Worm (Caenorhabditis elegans) whole organism, L2 larva: Measurements from ENCODE around the gene srt-38.
"Not testable (repeated sequence)": the region's sequence is repeated elsewhere in the genome, so short reads cannot be mapped to it uniquely, and the experiment has no call there.

Experiments used
- C34F6.9 ChIP-seq: fragments of 150-350 bp; optimal IDR thresholded peaks from 2 replicates; lab custom pipeline; 2014; ENCODE audit warnings: missing biosample characterization, missing genetic modification characterization
- F13H6.1 ChIP-seq: sonication (generic microtip); optimal IDR thresholded peaks from 2 replicates; lab custom pipeline; 2016; ENCODE audit warnings: missing genetic modification characterization, missing compliant biosample characterization
- ZK546.5 ChIP-seq: sonication (generic microtip); optimal IDR thresholded peaks from 2 replicates; lab custom pipeline; 2017; ENCODE audit warnings: missing biosample characterization, missing genetic modification characterization
- aly-2 ChIP-seq: fragments of 150-350 bp; optimal IDR thresholded peaks from 2 replicates; lab custom pipeline; 2014; ENCODE audit warnings: missing biosample characterization, missing genetic modification characterization
- ama-1 ChIP-seq: fragments of 150-350 bp; optimal IDR thresholded peaks from 2 replicates; lab custom pipeline; 2018; ENCODE audit warnings: inconsistent platforms
- blmp-1 ChIP-seq: sonication (generic microtip); optimal IDR thresholded peaks from 2 replicates; lab custom pipeline; 2017; ENCODE audit warnings: missing genetic modification characterization, mild to moderate bottlenecking, missing compliant biosample characterization, antibody characterized with exemption, moderate library complexity; ENCODE audit not compliant: insufficient read depth
- ceh-16 ChIP-seq: fragments of 150-350 bp; optimal IDR thresholded peaks from 2 replicates; lab custom pipeline; 2014; ENCODE audit warnings: missing biosample characterization, missing genetic modification characterization
- ceh-82 ChIP-seq: fragments of 150-350 bp; optimal IDR thresholded peaks from 2 replicates; lab custom pipeline; 2014; ENCODE audit warnings: missing biosample characterization, missing genetic modification characterization
- crh-2 ChIP-seq: sonication (generic microtip); optimal IDR thresholded peaks from 2 replicates; lab custom pipeline; 2017; ENCODE audit warnings: missing biosample characterization, missing genetic modification characterization
- dmd-4 ChIP-seq: sonication (generic microtip); optimal IDR thresholded peaks from 2 replicates; lab custom pipeline; 2017; ENCODE audit warnings: missing biosample characterization, missing genetic modification characterization
- egl-27 ChIP-seq: sonication (generic microtip); optimal IDR thresholded peaks from 3 replicates; lab custom pipeline; 2017; ENCODE audit warnings: missing biosample characterization, missing genetic modification reagents, missing genetic modification characterization
- elt-3 ChIP-seq: sonication (generic microtip); optimal IDR thresholded peaks from 2 replicates; lab custom pipeline; 2017; ENCODE audit warnings: missing biosample characterization, missing genetic modification characterization
- fos-1 ChIP-seq: fragments of 150-350 bp; optimal IDR thresholded peaks from 2 replicates; lab custom pipeline; 2014; ENCODE audit warnings: missing biosample characterization, missing genetic modification characterization
- gmeb-1 ChIP-seq: fragments of 150-350 bp; optimal IDR thresholded peaks from 2 replicates; lab custom pipeline; 2014; ENCODE audit warnings: missing biosample characterization, missing genetic modification characterization
- lin-11 ChIP-seq: fragments of 150-350 bp; sonication (generic microtip); optimal IDR thresholded peaks from 2 replicates; lab custom pipeline; 2014; ENCODE audit warnings: missing biosample characterization, missing genetic modification characterization, inconsistent platforms, mixed read lengths
- lsy-2 ChIP-seq, 2 experiments: fragments of 150-350 bp in 1 of 2; sonication (generic microtip) in 1 of 2; optimal IDR thresholded peaks; 2 replicates each; lab custom pipeline; 2014 to 2017; ENCODE audit warnings: missing biosample characterization in 2 of 2, missing genetic modification characterization in 2 of 2
- mab-5 ChIP-seq: fragments of 150-350 bp; optimal IDR thresholded peaks from 2 replicates; lab custom pipeline; 2014; ENCODE audit warnings: missing biosample characterization, missing genetic modification characterization
- mbf-1 ChIP-seq: sonication (generic microtip); optimal IDR thresholded peaks from 2 replicates; lab custom pipeline; 2017; ENCODE audit warnings: missing biosample characterization, missing genetic modification characterization
- mdl-1 ChIP-seq, 2 experiments: fragments of 150-350 bp in 1 of 2; sonication (generic microtip) in 1 of 2; optimal IDR thresholded peaks; 2 replicates each; lab custom pipeline; 2017; ENCODE audit warnings: missing biosample characterization in 2 of 2, missing genetic modification characterization in 2 of 2
- nhr-10 ChIP-seq: sonication (generic microtip); optimal IDR thresholded peaks from 2 replicates; lab custom pipeline; 2017; ENCODE audit warnings: missing biosample characterization, missing genetic modification characterization
- nhr-12 ChIP-seq: fragments of 150-350 bp; optimal IDR thresholded peaks from 2 replicates; lab custom pipeline; 2014; ENCODE audit warnings: missing biosample characterization, missing genetic modification characterization
- nhr-129 ChIP-seq: fragments of 150-350 bp; optimal IDR thresholded peaks from 2 replicates; lab custom pipeline; 2014; ENCODE audit warnings: missing biosample characterization, missing genetic modification characterization
- nhr-21 ChIP-seq: fragments of 150-350 bp; optimal IDR thresholded peaks from 2 replicates; lab custom pipeline; 2014; ENCODE audit warnings: missing biosample characterization, missing genetic modification characterization
- nhr-237 ChIP-seq: fragments of 150-350 bp; optimal IDR thresholded peaks from 2 replicates; lab custom pipeline; 2014; ENCODE audit warnings: missing biosample characterization, missing genetic modification characterization
- nhr-25 ChIP-seq: fragments of 150-350 bp; sonication (generic microtip); optimal IDR thresholded peaks from 3 replicates; lab custom pipeline; 2014; ENCODE audit warnings: missing biosample characterization, missing genetic modification characterization
- nhr-6 ChIP-seq: fragments of 150-350 bp; optimal IDR thresholded peaks from 2 replicates; lab custom pipeline; 2014; ENCODE audit warnings: missing biosample characterization, missing genetic modification characterization
- nhr-77 ChIP-seq: fragments of 150-350 bp; optimal IDR thresholded peaks from 2 replicates; lab custom pipeline; 2014; ENCODE audit warnings: missing biosample characterization, missing genetic modification characterization
- sem-4 ChIP-seq: fragments of 150-350 bp; optimal IDR thresholded peaks from 2 replicates; lab custom pipeline; 2014; ENCODE audit warnings: missing biosample characterization, missing genetic modification reagents, missing genetic modification characterization
- skn-1 ChIP-seq: sonication (generic microtip); optimal IDR thresholded peaks from 2 replicates; lab custom pipeline; 2017; ENCODE audit warnings: missing biosample characterization, missing genetic modification characterization
- sma-3 ChIP-seq: sonication (generic microtip); optimal IDR thresholded peaks from 2 replicates; lab custom pipeline; 2016; ENCODE audit warnings: missing genetic modification reagents, missing genetic modification characterization, missing compliant biosample characterization
- sma-9 ChIP-seq, 2 experiments: fragments of 150-350 bp in 1 of 2; sonication (generic microtip) in 1 of 2; optimal IDR thresholded peaks; 2 replicates each; lab custom pipeline; 2014 to 2016; ENCODE audit warnings: missing genetic modification characterization in 2 of 2, mild to moderate bottlenecking in 1 of 2, missing biosample characterization in 1 of 2, missing compliant biosample characterization in 1 of 2, missing genetic modification reagents in 1 of 2, moderate library complexity in 1 of 2
- snpc-4 ChIP-seq: fragments of 150-350 bp; optimal IDR thresholded peaks from 2 replicates; lab custom pipeline; 2014; ENCODE audit warnings: missing biosample characterization, missing genetic modification characterization
- unc-55 ChIP-seq: fragments of 150-350 bp; sonication (generic microtip); optimal IDR thresholded peaks from 3 replicates; lab custom pipeline; 2014; ENCODE audit warnings: missing biosample characterization, missing genetic modification reagents, missing genetic modification characterization
- zag-1 ChIP-seq: fragments of 150-350 bp; optimal IDR thresholded peaks from 2 replicates; lab custom pipeline; 2014; ENCODE audit warnings: missing biosample characterization, missing genetic modification characterization
- ztf-4 ChIP-seq: fragments of 150-350 bp; optimal IDR thresholded peaks from 2 replicates; lab custom pipeline; 2014; ENCODE audit warnings: missing biosample characterization, missing genetic modification characterization

Gene srt-38

DNA sequence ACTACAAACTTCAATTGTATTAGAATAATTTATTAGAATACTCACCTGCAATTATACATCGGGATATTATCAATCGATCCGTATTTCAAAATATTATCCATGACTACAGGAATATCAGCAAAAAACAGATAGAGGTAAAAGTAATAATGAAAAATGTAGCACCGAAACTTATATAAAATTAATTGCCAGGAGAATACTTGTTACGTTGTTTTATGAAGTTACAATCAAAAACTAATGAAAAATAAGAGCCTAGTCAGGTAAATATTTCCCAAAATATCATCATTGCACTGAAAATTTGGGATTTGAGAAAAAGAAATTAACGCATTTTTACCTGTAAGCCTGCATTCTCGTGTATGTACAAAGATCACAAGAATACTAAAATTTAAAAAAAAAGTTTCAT lies at the start of gene srt-38:
Gene srt-38, minus strand, starts transcription at position 101 of the 400 bp plus-strand sequence.
- not testable (repeated sequence) for TF ChIP-seq gmeb-1, ztf-4, nhr-10 (tag; lab: Kevin White, UChicago)

DNA sequence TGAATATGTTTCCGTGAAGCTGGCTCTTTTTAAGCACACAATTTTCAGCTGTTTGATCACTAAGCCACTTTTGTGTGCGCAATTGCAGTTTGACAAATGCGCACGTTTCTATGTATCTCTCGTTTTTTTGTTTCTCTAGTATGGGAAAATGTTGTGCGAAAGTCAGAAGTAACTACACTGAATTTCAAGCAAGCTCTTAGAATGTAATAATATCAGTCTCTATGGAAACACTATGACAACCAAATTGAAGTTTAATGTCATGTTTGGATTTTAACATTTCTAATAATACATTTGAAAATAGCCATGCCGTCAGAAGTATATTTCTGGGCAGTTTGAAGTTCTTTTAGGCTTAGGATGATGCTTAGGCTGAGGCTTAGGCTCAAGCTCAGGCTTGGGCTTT lies 48.7 kb upstream of the srt-38 start, which contains the start of gene ZC132.9:
Gene ZC132.9, minus strand, starts transcription at position 101 of the 400 bp plus-strand sequence.
- TF ChIP-seq fos-1 (tag; lab: Kevin White, UChicago) (no peak), skn-1 (no peak), ceh-82 (tag; lab: Kevin White, UChicago) (no peak), mab-5 (no peak), snpc-4 (tag; lab: Kevin White, UChicago) (no peak), nhr-77 (tag; lab: Kevin White, UChicago) (no peak), ztf-4 (tag; lab: Kevin White, UChicago) (no peak), F13H6.1 (tag; lab: Kevin White, UChicago) (no peak), nhr-21 (tag; lab: Kevin White, UChicago) (no peak), blmp-1 (tag; lab: Kevin White, UChicago) (no peak), lin-11 (tag; lab: Kevin White, UChicago) (no peak), nhr-25 (tag; lab: Kevin White, UChicago) (no peak), sem-4 (tag; lab: Kevin White, UChicago) (no peak)

DNA sequence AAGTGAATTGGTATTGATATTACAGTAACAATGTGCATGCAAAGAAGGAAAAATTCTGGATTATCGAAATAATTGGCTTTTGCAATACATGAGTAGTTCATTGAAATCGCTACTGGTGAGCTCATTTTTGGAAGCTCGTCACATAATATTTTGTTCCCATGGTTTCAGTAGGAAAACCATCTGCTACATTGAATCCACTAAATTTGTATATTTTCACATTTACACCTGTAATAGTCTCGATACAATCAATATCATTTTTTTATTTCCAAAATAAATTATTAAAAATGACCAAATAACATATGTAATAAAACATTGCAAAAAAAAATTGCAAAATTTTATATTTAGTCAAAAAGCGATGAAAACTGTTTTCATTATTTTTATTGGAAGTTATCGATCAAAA lies 43.9 kb upstream of the srt-38 start, which contains the start of gene srh-192:
Gene srh-192, minus strand, starts transcription at position 101 of the 400 bp plus-strand sequence.
- TF ChIP-seq mbf-1 (tag; lab: Kevin White, UChicago) (no peak), ceh-82 (tag; lab: Kevin White, UChicago) (no peak), lin-11 (tag; lab: Kevin White, UChicago) (no peak), sma-9 (GFP tag; optimal IDR thresholded peaks at IDR 0.05; lab: Kevin White, UChicago) (no peak), sma-9 (tag; optimal IDR thresholded peaks at IDR 0.05; lab: Kevin White, UChicago) (no peak), skn-1 (no peak), lsy-2 (tag; optimal IDR thresholded peaks at IDR 0.05; lab: Kevin White, UChicago) (no peak), nhr-6 (tag; lab: Kevin White, UChicago) (no peak), aly-2 (tag; lab: Kevin White, UChicago) (no peak), dmd-4 (tag; lab: Kevin White, UChicago) (no peak), nhr-25 (tag; lab: Kevin White, UChicago) (no peak), elt-3 (tag; lab: Kevin White, UChicago) (no peak), nhr-129 (tag; lab: Kevin White, UChicago) (no peak), F13H6.1 (tag; lab: Kevin White, UChicago) (no peak), C34F6.9 (tag; lab: Kevin White, UChicago) (no peak), mdl-1 (tag; optimal IDR thresholded peaks at IDR 0.05; lab: Kevin White, UChicago) (no peak), unc-55 (GFP tag; lab: Kevin White, UChicago) (no peak)
- TF ChIP-seq, all 48 proteins: peak for 0

DNA sequence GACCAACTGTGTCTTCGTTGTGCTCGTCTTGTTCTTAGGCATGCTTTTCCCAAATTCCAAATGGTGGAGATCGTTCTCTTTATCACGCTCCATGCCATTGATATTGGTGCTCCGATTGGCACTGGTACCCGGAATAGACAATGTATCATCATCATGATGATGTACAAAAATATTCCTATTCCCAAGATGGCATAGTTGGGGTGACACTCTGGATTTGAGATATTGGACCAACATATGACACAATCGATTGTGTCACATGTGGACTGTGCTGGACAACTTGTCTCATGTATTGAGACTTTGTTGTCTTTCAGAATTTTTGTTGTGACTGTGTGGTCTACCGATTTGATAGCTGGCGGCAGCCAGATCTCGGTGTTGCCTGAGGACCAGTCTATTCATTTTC lies 33.1 kb upstream of the srt-38 start:
- no peak for TF ChIP-seq sem-4 (tag; lab: Kevin White, UChicago)
- no peak for TF ChIP-seq nhr-12

DNA sequence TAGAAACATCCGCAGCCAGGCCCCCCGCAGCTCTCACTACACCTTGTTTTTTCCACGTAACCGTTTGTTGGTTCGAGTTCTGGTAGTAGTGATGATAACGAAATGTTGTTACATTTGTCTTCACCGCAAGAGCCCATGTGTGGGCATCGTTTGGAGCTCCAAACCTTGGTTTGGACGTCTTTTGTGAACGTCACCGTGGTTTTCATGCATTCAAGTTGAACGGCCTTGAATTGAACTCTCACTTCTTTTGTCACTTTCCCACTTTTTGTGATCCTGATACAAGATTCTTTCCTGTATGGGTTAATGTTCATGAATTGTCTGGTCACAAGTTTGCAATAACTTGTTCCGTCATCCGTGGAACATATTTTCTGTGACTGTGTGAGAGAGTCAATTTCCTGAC lies 32.6 kb upstream of the srt-38 start:
- TF ChIP-seq nhr-77 (tag; lab: Kevin White, UChicago) (no peak), nhr-237 (no peak), fos-1 (tag; lab: Kevin White, UChicago) (no peak), sma-9 (GFP tag; optimal IDR thresholded peaks at IDR 0.05; lab: Kevin White, UChicago) (no peak), sma-9 (tag; optimal IDR thresholded peaks at IDR 0.05; lab: Kevin White, UChicago) (no peak), ZK546.5 (tag; lab: Kevin White, UChicago) (no peak), ama-1 (no peak), zag-1 (tag; lab: Kevin White, UChicago) (no peak), ceh-16 (tag; lab: Kevin White, UChicago) (no peak), mbf-1 (tag; lab: Kevin White, UChicago) (no peak), sem-4 (tag; lab: Kevin White, UChicago) (no peak), egl-27 (no peak), ceh-82 (tag; lab: Kevin White, UChicago) (no peak), nhr-129 (tag; lab: Kevin White, UChicago) (no peak), blmp-1 (tag; lab: Kevin White, UChicago) (no peak), crh-2 (tag; lab: Kevin White, UChicago) (no peak), ztf-4 (tag; lab: Kevin White, UChicago) (no peak), sma-3 (no peak), skn-1 (no peak), C34F6.9 (tag; lab: Kevin White, UChicago) (no peak)
- TF ChIP-seq, all 48 proteins: peak for 0
